Fruit fly (Drosophila melanogaster) whole organism, embryonic: ENCODE results near the gene ABCB7.

Experiments used
- B-H2 ChIP-seq: fragments of 200-800 bp; sonication (Bioruptor generic); optimal IDR thresholded peaks from 2 replicates; lab custom pipeline; 2018; ENCODE audit warnings: missing biosample characterization, mild to moderate bottlenecking, missing genetic modification characterization
- Bdp1 ChIP-seq: fragments of 200-800 bp; sonication (Bioruptor generic); optimal IDR thresholded peaks from 3 replicates; lab custom pipeline; 2016; ENCODE audit warnings: missing biosample characterization, missing genetic modification characterization
- CG10267 ChIP-seq: fragments of 200-800 bp; sonication (Bioruptor generic); optimal IDR thresholded peaks from 2 replicates; lab custom pipeline; 2018; ENCODE audit warnings: missing biosample characterization, mild to moderate bottlenecking, missing genetic modification characterization, moderate library complexity
- CG11695 ChIP-seq: fragments of 200-800 bp; sonication (Bioruptor generic); IDR thresholded peaks from 3 replicates; pipeline ENCODE4 v1.3.6; 2022; ENCODE audit warnings: missing biosample characterization, missing genetic modification characterization
- CG12219 ChIP-seq: fragments of 200-800 bp; sonication (Bioruptor generic); optimal IDR thresholded peaks from 3 replicates; lab custom pipeline; 2018; ENCODE audit warnings: missing biosample characterization, mild to moderate bottlenecking, missing genetic modification characterization
- CG13287 ChIP-seq: fragments of 200-800 bp; sonication (Bioruptor generic); IDR thresholded peaks from 2 replicates; pipeline ENCODE4 v1.3.6; 2022; ENCODE audit warnings: missing biosample characterization, missing genetic modification characterization; ENCODE audit not compliant: partially characterized antibody
- CG13296 ChIP-seq: fragments of 200-800 bp; sonication (Bioruptor generic); optimal IDR thresholded peaks from 3 replicates; lab custom pipeline; 2018; ENCODE audit warnings: missing biosample characterization, mild to moderate bottlenecking, missing genetic modification characterization
- CG13894 ChIP-seq: fragments of 200-800 bp; sonication (Bioruptor generic); optimal IDR thresholded peaks from 3 replicates; lab custom pipeline; 2018; ENCODE audit warnings: missing biosample characterization, mild to moderate bottlenecking, missing genetic modification characterization, moderate library complexity
- CG18262 ChIP-seq: fragments of 200-800 bp; optimal IDR thresholded peaks from 3 replicates; lab custom pipeline; 2019; ENCODE audit warnings: missing biosample characterization, mild to moderate bottlenecking, missing genetic modification characterization, moderate library complexity
- CG2678 ChIP-seq: fragments of 200-800 bp; sonication (Bioruptor generic); optimal IDR thresholded peaks from 3 replicates; lab custom pipeline; 2019; ENCODE audit warnings: missing biosample characterization, mild to moderate bottlenecking, missing genetic modification characterization, moderate library complexity
- CG34224 ChIP-seq: fragments of 200-800 bp; sonication (Bioruptor generic); IDR thresholded peaks from 3 replicates; pipeline ENCODE4 v1.3.6; 2022; ENCODE audit warnings: missing biosample characterization, missing genetic modification characterization; ENCODE audit not compliant: partially characterized antibody
- CG34376 ChIP-seq: fragments of 200-800 bp; sonication (Bioruptor generic); optimal IDR thresholded peaks from 2 replicates; lab custom pipeline; 2018; ENCODE audit warnings: missing biosample characterization, mild to moderate bottlenecking, missing genetic modification characterization
- CG5245 ChIP-seq: fragments of 200-800 bp; sonication (Bioruptor generic); optimal IDR thresholded peaks from 3 replicates; lab custom pipeline; 2016; ENCODE audit warnings: missing biosample characterization, missing genetic modification characterization
- CG6254 ChIP-seq: fragments of 200-800 bp; sonication (Bioruptor generic); optimal IDR thresholded peaks from 3 replicates; lab custom pipeline; 2017; ENCODE audit warnings: mild to moderate bottlenecking, missing biosample characterization, missing genetic modification reagents, missing genetic modification characterization
- CG7786 ChIP-seq: fragments of 200-800 bp; sonication (Bioruptor generic); optimal IDR thresholded peaks from 2 replicates; lab custom pipeline; 2016; ENCODE audit warnings: missing biosample characterization, missing genetic modification characterization
- CG8359 ChIP-seq: fragments of 200-800 bp; sonication (Bioruptor generic); optimal IDR thresholded peaks from 2 replicates; lab custom pipeline; 2017; ENCODE audit warnings: missing biosample characterization, mild to moderate bottlenecking, missing genetic modification characterization, borderline replicate concordance
- CG8924 ChIP-seq: fragments of 200-800 bp; optimal IDR thresholded peaks from 3 replicates; lab custom pipeline; 2019; ENCODE audit warnings: missing biosample characterization, mild to moderate bottlenecking, missing genetic modification characterization, moderate library complexity
- Dek ChIP-seq: fragments of 200-800 bp; sonication (Bioruptor generic); optimal IDR thresholded peaks from 3 replicates; lab custom pipeline; 2019; ENCODE audit warnings: missing biosample characterization, mild to moderate bottlenecking, missing genetic modification characterization, moderate library complexity
- Doc3 ChIP-seq: fragments of 200-800 bp; sonication (Bioruptor generic); IDR thresholded peaks from 3 replicates; pipeline ENCODE4 v1.3.6; 2022; ENCODE audit warnings: missing biosample characterization, missing genetic modification characterization; ENCODE audit not compliant: partially characterized antibody
- HLH3B ChIP-seq: fragments of 200-800 bp; sonication (Bioruptor generic); IDR thresholded peaks from 2 replicates; pipeline ENCODE4 v1.3.6; 2022; ENCODE audit warnings: missing biosample characterization, missing genetic modification characterization
- Med ChIP-seq: fragments of 200-800 bp; sonication (Bioruptor generic); peaks from one replicate; lab custom pipeline; 2016; ENCODE audit warnings: missing biosample characterization, missing genetic modification characterization, mild to moderate bottlenecking, inconsistent platforms, moderate library complexity
- Ptx1 ChIP-seq: fragments of 200-800 bp; sonication (Bioruptor generic); IDR thresholded peaks from 2 replicates; pipeline ENCODE4 v1.3.6; 2022; ENCODE audit warnings: missing biosample characterization, missing genetic modification characterization
- ase ChIP-seq: fragments of 200-800 bp; sonication (Bioruptor generic); IDR thresholded peaks from 3 replicates; pipeline ENCODE4 v1.3.6; 2022; ENCODE audit warnings: missing biosample characterization, missing genetic modification characterization
- ato ChIP-seq: fragments of 200-800 bp; sonication (Bioruptor generic); IDR thresholded peaks from 2 replicates; pipeline ENCODE4 v1.3.6; 2022; ENCODE audit warnings: missing biosample characterization, missing genetic modification characterization; ENCODE audit not compliant: partially characterized antibody
- bsh ChIP-seq, 2 experiments: fragments of 200-800 bp; sonication (Bioruptor generic); optimal IDR thresholded peaks; 2 replicates each; lab custom pipeline; 2017 to 2018; ENCODE audit warnings: mild to moderate bottlenecking in 2 of 2, missing biosample characterization in 2 of 2, missing genetic modification characterization in 2 of 2, moderate library complexity in 1 of 2
- caup ChIP-seq: fragments of 200-800 bp; sonication (Bioruptor generic); optimal IDR thresholded peaks from 3 replicates; lab custom pipeline; 2017; ENCODE audit warnings: missing biosample characterization, mild to moderate bottlenecking, missing genetic modification characterization, moderate library complexity; ENCODE audit not compliant: severe bottlenecking
- cg ChIP-seq: fragments of 200-800 bp; sonication (Bioruptor generic); optimal IDR thresholded peaks from 3 replicates; lab custom pipeline; 2019; ENCODE audit warnings: missing biosample characterization, mild to moderate bottlenecking, missing genetic modification characterization, moderate library complexity
- chinmo ChIP-seq: fragments of 200-800 bp; sonication (Bioruptor generic); IDR thresholded peaks from 4 replicates; pipeline ENCODE4 v1.3.6; 2022; ENCODE audit warnings: missing biosample characterization, missing genetic modification characterization; ENCODE audit not compliant: partially characterized antibody
- ci ChIP-seq: fragments of 200-800 bp; sonication (Bioruptor generic); IDR thresholded peaks from 3 replicates; pipeline ENCODE4 v1.3.6; 2022; ENCODE audit warnings: missing biosample characterization, missing genetic modification characterization
- ftz-f1 ChIP-seq: fragments of 200-800 bp; sonication (Bioruptor generic); optimal IDR thresholded peaks from 2 replicates; lab custom pipeline; 2016; ENCODE audit warnings: missing biosample characterization, missing genetic modification characterization
- grau ChIP-seq: fragments of 200-800 bp; optimal IDR thresholded peaks from 3 replicates; lab custom pipeline; 2019; ENCODE audit warnings: missing biosample characterization, mild to moderate bottlenecking, missing genetic modification characterization, moderate library complexity
- hth ChIP-seq: fragments of >200 bp; optimal IDR thresholded peaks from 2 replicates; lab custom pipeline; 2017; ENCODE audit warnings: inconsistent platforms
- jing ChIP-seq: fragments of 200-800 bp; sonication (Bioruptor generic); optimal IDR thresholded peaks from 2 replicates; lab custom pipeline; 2018; ENCODE audit warnings: missing biosample characterization, mild to moderate bottlenecking, missing genetic modification characterization
- kni ChIP-seq: fragments of 200-800 bp; sonication (Bioruptor generic); optimal IDR thresholded peaks from 3 replicates; lab custom pipeline; 2017; ENCODE audit warnings: mild to moderate bottlenecking, missing biosample characterization, missing genetic modification reagents, missing genetic modification characterization
- lmd ChIP-seq: fragments of 200-800 bp; sonication (Bioruptor generic); IDR thresholded peaks from 2 replicates; pipeline ENCODE4 v1.3.6; 2022; ENCODE audit warnings: missing biosample characterization, missing genetic modification characterization
- nmo ChIP-seq: fragments of 200-800 bp; sonication (Bioruptor generic); optimal IDR thresholded peaks from 2 replicates; lab custom pipeline; 2018; ENCODE audit warnings: missing biosample characterization, mild to moderate bottlenecking, missing genetic modification characterization, moderate library complexity
- pb ChIP-seq: fragments of 200-800 bp; sonication (Bioruptor generic); optimal IDR thresholded peaks from 3 replicates; lab custom pipeline; 2016; ENCODE audit warnings: missing biosample characterization, missing genetic modification characterization
- repo ChIP-seq: fragments of 200-800 bp; sonication (Bioruptor generic); optimal IDR thresholded peaks from 2 replicates; lab custom pipeline; 2016; ENCODE audit warnings: missing biosample characterization, missing genetic modification characterization
- rib ChIP-seq: fragments of 200-800 bp; sonication (Bioruptor generic); IDR thresholded peaks from 2 replicates; pipeline ENCODE4 v1.3.6; 2022; ENCODE audit warnings: missing biosample characterization, missing genetic modification characterization
- sens ChIP-seq: fragments of 200-800 bp; sonication (Bioruptor generic); peaks from one replicate; lab custom pipeline; 2016; ENCODE audit warnings: missing biosample characterization, missing genetic modification characterization
- sna ChIP-seq: fragments of 200-800 bp; sonication (Bioruptor generic); IDR thresholded peaks from 2 replicates; pipeline ENCODE4 v1.3.6; 2022; ENCODE audit warnings: missing biosample characterization, missing genetic modification characterization; ENCODE audit not compliant: partially characterized antibody
- sob ChIP-seq: fragments of 200-800 bp; sonication (Bioruptor generic); IDR thresholded peaks from 2 replicates; pipeline ENCODE4 v1.3.6; 2022; ENCODE audit warnings: missing biosample characterization, missing genetic modification characterization
- sug ChIP-seq: fragments of 200-800 bp; optimal IDR thresholded peaks from 2 replicates; lab custom pipeline; 2019; ENCODE audit warnings: missing biosample characterization, mild to moderate bottlenecking, missing genetic modification characterization, moderate library complexity
- tna ChIP-seq: fragments of 200-800 bp; sonication (Bioruptor generic); IDR thresholded peaks from 2 replicates; pipeline ENCODE4 v1.3.6; 2022; ENCODE audit warnings: missing biosample characterization, missing genetic modification characterization; ENCODE audit not compliant: partially characterized antibody
- unpg ChIP-seq: fragments of 200-800 bp; sonication (Bioruptor generic); optimal IDR thresholded peaks from 3 replicates; lab custom pipeline; 2018; ENCODE audit warnings: missing biosample characterization, mild to moderate bottlenecking, missing genetic modification characterization, moderate library complexity
- vfl ChIP-seq: fragments of 200-800 bp; sonication (Bioruptor generic); optimal IDR thresholded peaks from 2 replicates; lab custom pipeline; 2016; ENCODE audit warnings: missing biosample characterization, missing genetic modification characterization
- vvl ChIP-seq: fragments of 200-800 bp; sonication (Bioruptor generic); IDR thresholded peaks from 2 replicates; pipeline ENCODE4 v1.3.6; 2022; ENCODE audit warnings: missing biosample characterization, missing genetic modification characterization

The ABCB7 gene

DNA sequence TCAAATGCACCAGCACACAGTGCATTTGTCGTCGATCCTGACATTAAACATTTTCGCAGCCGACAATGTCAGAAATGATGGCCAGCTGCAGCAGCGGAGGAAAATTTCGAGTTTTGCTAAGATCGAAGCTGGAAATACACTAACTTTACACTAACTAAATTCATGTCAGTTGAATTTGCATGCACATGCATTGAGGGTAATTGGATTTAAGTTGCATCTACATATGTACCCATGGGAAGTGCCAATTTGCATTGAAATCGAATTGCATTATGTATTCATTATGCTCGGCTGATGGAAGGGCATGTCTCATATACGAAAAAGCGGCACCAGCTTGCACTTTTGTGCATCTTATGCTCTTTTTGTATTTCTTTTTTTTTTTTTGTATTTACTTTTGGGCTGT, 33.4 kb upstream of the ABCB7 start (continued):
- TF ChIP-seq CG7786 (GFP tag; lab: Kevin White, UChicago) (no peak), hth (lab: Kevin White, UChicago) (no peak), jing (GFP tag; lab: Kevin White, UChicago) (no peak), sob (GFP tag; lab: Robert Waterston, UW) (no peak), nmo (GFP tag; lab: Kevin White, UChicago) (peak; percentile 2), CG18262 (tag; lab: Kevin White, UChicago) (peak; percentile 46), CG10267 (no peak), ase (GFP tag; lab: Robert Waterston, UW) (0 out of 3 replicates have a peak, but pooled peaks have one; percentile 15), Ptx1 (GFP tag; lab: Robert Waterston, UW) (peak; percentile 51), ftz-f1 (no peak)

- peak; percentile 63; the same call in 2 of the 3 replicates for TF ChIP-seq Doc3
- no peak for TF ChIP-seq lmd
- TF ChIP-seq cg (GFP tag; lab: Kevin White, UChicago), result peak; percentile 39
- TF ChIP-seq chinmo, result peak; percentile 82; the same call in 3 of the 4 replicates
- peak; percentile 69 for TF ChIP-seq CG34224 (GFP tag; lab: Robert Waterston, UW)
- TF ChIP-seq kni, result peak; percentile 49
- TF ChIP-seq Dek (tag; lab: Kevin White, UChicago), result no peak
- TF ChIP-seq caup (GFP tag; lab: Kevin White, UChicago), result peak; percentile 17
- TF ChIP-seq unpg, result no peak
- TF ChIP-seq ci, result peak; percentile 69; the same call in 2 of the 3 replicates
- TF ChIP-seq Med (GFP tag; lab: Kevin White, UChicago), result peak; percentile 81
- peak in 1 of 2 experiments; percentile 67 for TF ChIP-seq bsh (GFP tag; optimal IDR thresholded peaks at IDR 0.05; lab: Kevin White, UChicago)
- peak; percentile 27 for TF ChIP-seq pb (GFP tag; lab: Kevin White, UChicago)
- TF ChIP-seq vfl (GFP tag; lab: Kevin White, UChicago), result peak; percentile 28
- peak; percentile 37 for TF ChIP-seq CG13296 (GFP tag; lab: Kevin White, UChicago)
- TF ChIP-seq sna (GFP tag; lab: Robert Waterston, UW), result peak; percentile 84
- TF ChIP-seq tna (GFP tag; lab: Robert Waterston, UW), result peak; percentile 48; the same call in 1 of the 2 replicates
- TF ChIP-seq vvl (GFP tag; lab: Robert Waterston, UW), result peak; percentile 80
- TF ChIP-seq CG6254, result peak; percentile 24
- peak; percentile 54 for TF ChIP-seq CG13894
- TF ChIP-seq Bdp1 (GFP tag; lab: Kevin White, UChicago), result no peak
- TF ChIP-seq sug, result peak; percentile 14
- no peak for TF ChIP-seq CG8924
- peak; percentile 54; the same call in 2 of the 3 replicates for TF ChIP-seq CG11695 (GFP tag; lab: Robert Waterston, UW)
- peak; percentile 7 for TF ChIP-seq CG5245
- TF ChIP-seq repo (GFP tag; lab: Kevin White, UChicago), result no peak
- peak; percentile 67 for TF ChIP-seq CG13287 (GFP tag; lab: Robert Waterston, UW)
- no peak; the same call in 1 of the 2 replicates for TF ChIP-seq HLH3B (GFP tag; lab: Robert Waterston, UW)
- peak; percentile 71 for TF ChIP-seq sens (GFP tag; lab: Kevin White, UChicago)
- TF ChIP-seq CG12219 (GFP tag; lab: Kevin White, UChicago), result no peak
- peak; percentile 66 for TF ChIP-seq CG34376 (GFP tag; lab: Kevin White, UChicago)
- peak; percentile 34 for TF ChIP-seq B-H2
- peak; percentile 24 for TF ChIP-seq CG2678
- TF ChIP-seq CG8359 (GFP tag; lab: Kevin White, UChicago), result peak; percentile 70
- TF ChIP-seq grau, result no peak
- peak; percentile 62; the same call in 1 of the 2 replicates for TF ChIP-seq ato (GFP tag; lab: Robert Waterston, UW)
- TF ChIP-seq rib (GFP tag; lab: Robert Waterston, UW), result peak; percentile 65
These were observed 31.8 kb upstream of the ABCB7 start for dm6 chr3L:1586266-1587054.
